Worm (Caenorhabditis elegans) whole organism, young adult: Measurements from ENCODE around the gene C03B1.9.

Experiments used
- B0019.2 ChIP-seq: fragments of 200-800 bp; sonication (Bioruptor generic); conservative IDR thresholded peaks from 2 replicates; pipeline ENCODE4 v1.3.6; 2022; ENCODE audit warnings: missing genetic modification reagents, missing genetic modification characterization, missing compliant biosample characterization
- B0261.1 ChIP-seq: sonication (generic microtip); optimal IDR thresholded peaks from 2 replicates; lab custom pipeline; 2016; ENCODE audit warnings: mild to moderate bottlenecking, missing genetic modification characterization, moderate library complexity, missing compliant biosample characterization
- B0336.3 ChIP-seq: fragments of 200-800 bp; sonication (Bioruptor generic); IDR thresholded peaks from 2 replicates; pipeline ENCODE4 v1.3.6; 2022; ENCODE audit warnings: missing genetic modification characterization, missing compliant biosample characterization
- C17E4.6 ChIP-seq: fragments of 200-800 bp; sonication (Bioruptor generic); IDR thresholded peaks from 2 replicates; pipeline ENCODE4 v1.3.6; 2022; ENCODE audit warnings: missing genetic modification reagents, missing genetic modification characterization, missing compliant biosample characterization
- D2030.7 ChIP-seq: fragments of 200-800 bp; sonication (Bioruptor generic); IDR thresholded peaks from 2 replicates; pipeline ENCODE4 v1.3.6; 2022; ENCODE audit warnings: missing genetic modification reagents, missing genetic modification characterization, missing compliant biosample characterization
- F10E7.11 ChIP-seq: sonication (generic microtip); optimal IDR thresholded peaks from 2 replicates; lab custom pipeline; 2017; ENCODE audit warnings: mild to moderate bottlenecking, missing genetic modification characterization, moderate library complexity, missing compliant biosample characterization
- F23B12.7 ChIP-seq: sonication (generic microtip); optimal IDR thresholded peaks from 2 replicates; lab custom pipeline; 2017; ENCODE audit warnings: missing genetic modification characterization, mild to moderate bottlenecking, missing compliant biosample characterization, antibody characterized with exemption, moderate library complexity; ENCODE audit not compliant: insufficient read depth
- F49E8.2 ChIP-seq: sonication (generic microtip); optimal IDR thresholded peaks from 3 replicates; lab custom pipeline; 2017; ENCODE audit warnings: missing genetic modification characterization, mild to moderate bottlenecking, missing compliant biosample characterization, antibody characterized with exemption, moderate library complexity; ENCODE audit not compliant: insufficient read depth
- T07F8.4 ChIP-seq: sonication (generic microtip); optimal IDR thresholded peaks from 2 replicates; lab custom pipeline; 2016; ENCODE audit warnings: mild to moderate bottlenecking, missing genetic modification characterization, moderate library complexity, missing compliant biosample characterization
- ceh-27 ChIP-seq: fragments of 200-800 bp; sonication (Bioruptor generic); optimal IDR thresholded peaks from 2 replicates; lab custom pipeline; 2018; ENCODE audit warnings: mild to moderate bottlenecking, missing genetic modification characterization, moderate library complexity, missing compliant biosample characterization
- ceh-79 ChIP-seq: sonication (generic microtip); optimal IDR thresholded peaks from 2 replicates; lab custom pipeline; 2017; ENCODE audit warnings: mild to moderate bottlenecking, missing genetic modification characterization, missing compliant biosample characterization
- dpff-1 ChIP-seq: sonication (generic microtip); optimal IDR thresholded peaks from 2 replicates; lab custom pipeline; 2017; ENCODE audit warnings: mild to moderate bottlenecking, missing genetic modification characterization, missing compliant biosample characterization
- efl-1 ChIP-seq: fragments of 150-350 bp; optimal IDR thresholded peaks from 2 replicates; lab custom pipeline; 2014; ENCODE audit warnings: missing biosample characterization, missing genetic modification reagents, missing genetic modification characterization
- egl-44 ChIP-seq: fragments of 200-800 bp; sonication (Bioruptor generic); IDR thresholded peaks from 2 replicates; pipeline ENCODE4 v1.3.6; 2022; ENCODE audit warnings: missing genetic modification reagents, missing genetic modification characterization, missing compliant biosample characterization
- egrh-3 ChIP-seq: fragments of 200-800 bp; sonication (Bioruptor generic); IDR thresholded peaks from 2 replicates; pipeline ENCODE4 v1.3.6; 2022; ENCODE audit warnings: missing genetic modification reagents, missing genetic modification characterization, missing compliant biosample characterization
- hmg-1.2 ChIP-seq: fragments of 200-800 bp; sonication (Bioruptor generic); IDR thresholded peaks from 2 replicates; pipeline ENCODE4 v1.3.6; 2022; ENCODE audit warnings: missing genetic modification reagents, missing genetic modification characterization, missing compliant biosample characterization
- hmg-20 ChIP-seq: fragments of 200-800 bp; sonication (Bioruptor generic); IDR thresholded peaks from 2 replicates; pipeline ENCODE4 v1.3.6; 2022; ENCODE audit warnings: missing genetic modification reagents, missing genetic modification characterization, missing compliant biosample characterization
- hrde-1 ChIP-seq: sonication (generic microtip); optimal IDR thresholded peaks from 2 replicates; lab custom pipeline; 2016; ENCODE audit warnings: missing genetic modification characterization, mild to moderate bottlenecking, missing compliant biosample characterization, moderate library complexity, missing genotype, missing genetic modification reagents, borderline replicate concordance
- hsf-1 ChIP-seq: fragments of 200-800 bp; sonication (Bioruptor generic); IDR thresholded peaks from 2 replicates; pipeline ENCODE4 v1.3.6; 2022; ENCODE audit warnings: missing genetic modification reagents, missing genetic modification characterization, missing compliant biosample characterization
- let-607 ChIP-seq, 2 experiments: fragments of 200-800 bp in 1 of 2; sonication (Bioruptor generic) in 1 of 2; sonication (generic microtip) in 1 of 2; optimal IDR thresholded peaks; 2 replicates each; lab custom pipeline; 2016 to 2018; ENCODE audit warnings: mild to moderate bottlenecking in 2 of 2, missing compliant biosample characterization in 2 of 2, missing genetic modification characterization in 2 of 2, moderate library complexity in 2 of 2, missing genotype in 1 of 2
- lin-35 ChIP-seq, 3 experiments: fragments of 150-350 bp in 2 of 3; sonication (generic microtip) in 1 of 3; optimal IDR thresholded peaks; 2 replicates each; lab custom pipeline; 2014 to 2018; ENCODE audit warnings: missing biosample characterization in 3 of 3, missing genetic modification characterization in 3 of 3, missing genetic modification reagents in 3 of 3
- lin-54 ChIP-seq: fragments of 200-800 bp; sonication (Bioruptor generic); optimal IDR thresholded peaks from 2 replicates; lab custom pipeline; 2018; ENCODE audit warnings: mild to moderate bottlenecking, missing genetic modification characterization, missing compliant biosample characterization
- madf-10 ChIP-seq: sonication (generic microtip); optimal IDR thresholded peaks from 2 replicates; lab custom pipeline; 2016; ENCODE audit warnings: mild to moderate bottlenecking, missing genetic modification characterization, missing compliant biosample characterization
- mxl-1 ChIP-seq: sonication (generic microtip); optimal IDR thresholded peaks from 2 replicates; lab custom pipeline; 2016; ENCODE audit warnings: missing genetic modification characterization, missing compliant biosample characterization
- nhr-27 ChIP-seq: fragments of 200-800 bp; sonication (Bioruptor generic); optimal IDR thresholded peaks from 2 replicates; lab custom pipeline; 2018; ENCODE audit warnings: mild to moderate bottlenecking, missing genetic modification characterization, moderate library complexity, missing compliant biosample characterization
- nhr-90 ChIP-seq: sonication (generic microtip); optimal IDR thresholded peaks from 2 replicates; lab custom pipeline; 2016; ENCODE audit warnings: missing genotype, mild to moderate bottlenecking, missing genetic modification characterization, missing compliant biosample characterization
- rec-8 ChIP-seq, 2 experiments: sonication (generic microtip); optimal IDR thresholded peaks; 2 replicates each; lab custom pipeline; 2016; ENCODE audit warnings: mild to moderate bottlenecking in 2 of 2, missing genetic modification characterization in 2 of 2, missing genetic modification reagents in 2 of 2, missing genotype in 2 of 2, missing biosample characterization in 1 of 2, missing compliant biosample characterization in 1 of 2, moderate library complexity in 1 of 2
- sdz-38 ChIP-seq: sonication (generic microtip); optimal IDR thresholded peaks from 2 replicates; lab custom pipeline; 2016; ENCODE audit warnings: missing genotype, missing genetic modification characterization, missing compliant biosample characterization
- tbx-9 ChIP-seq: sonication (generic microtip); optimal IDR thresholded peaks from 2 replicates; lab custom pipeline; 2016; ENCODE audit warnings: borderline replicate concordance, missing genetic modification characterization, inconsistent platforms, missing compliant biosample characterization
- tlf-1 ChIP-seq: fragments of 200-800 bp; sonication (Bioruptor generic); optimal IDR thresholded peaks from 2 replicates; lab custom pipeline; 2018; ENCODE audit warnings: mild to moderate bottlenecking, missing genetic modification characterization, missing compliant biosample characterization
- zfh-2 ChIP-seq: fragments of 200-800 bp; sonication (Bioruptor generic); conservative IDR thresholded peaks from 2 replicates; pipeline ENCODE4 v1.3.6; 2022; ENCODE audit warnings: missing genetic modification reagents, missing genetic modification characterization, missing compliant biosample characterization
- zim-3 ChIP-seq: sonication (generic microtip); optimal IDR thresholded peaks from 2 replicates; lab custom pipeline; 2017; ENCODE audit warnings: mild to moderate bottlenecking, missing genetic modification characterization, moderate library complexity, missing compliant biosample characterization
- ztf-18 ChIP-seq: sonication (generic microtip); optimal IDR thresholded peaks from 2 replicates; lab custom pipeline; 2016; ENCODE audit warnings: missing genotype, mild to moderate bottlenecking, missing genetic modification characterization, missing compliant biosample characterization
- ztf-22 ChIP-seq: fragments of 200-800 bp; sonication (Bioruptor generic); optimal IDR thresholded peaks from 2 replicates; lab custom pipeline; 2018; ENCODE audit warnings: mild to moderate bottlenecking, missing genetic modification characterization, moderate library complexity, missing compliant biosample characterization

Gene C03B1.9

ce11 chrX:6329542-6330029 lies 17.3 kb downstream of the C03B1.9 start:
- 0 out of 2 replicates have a peak, but pooled peaks have one; percentile 19 for TF ChIP-seq zfh-2 (GFP tag; lab: Robert Waterston, UW)
- TF ChIP-seq egrh-3 (GFP tag; lab: Robert Waterston, UW), result peak; percentile 97

ce11 chrX:6328860-6329259 lies 18.1 kb downstream of the C03B1.9 start, which contains the start of gene col-169:
TSS of gene col-169 (plus strand) at chrX:6329160.
- TF ChIP-seq hmg-20 (GFP tag; lab: Robert Waterston, UW) (no peak), sdz-38 (tag; lab: Kevin White, UChicago) (no peak), madf-10 (tag; lab: Kevin White, UChicago) (no peak), B0261.1 (tag; lab: Kevin White, UChicago) (no peak), lin-35 (GFP tag; optimal IDR thresholded peaks at IDR 0.05; lab: Kevin White, UChicago) (no peak)

DNA sequence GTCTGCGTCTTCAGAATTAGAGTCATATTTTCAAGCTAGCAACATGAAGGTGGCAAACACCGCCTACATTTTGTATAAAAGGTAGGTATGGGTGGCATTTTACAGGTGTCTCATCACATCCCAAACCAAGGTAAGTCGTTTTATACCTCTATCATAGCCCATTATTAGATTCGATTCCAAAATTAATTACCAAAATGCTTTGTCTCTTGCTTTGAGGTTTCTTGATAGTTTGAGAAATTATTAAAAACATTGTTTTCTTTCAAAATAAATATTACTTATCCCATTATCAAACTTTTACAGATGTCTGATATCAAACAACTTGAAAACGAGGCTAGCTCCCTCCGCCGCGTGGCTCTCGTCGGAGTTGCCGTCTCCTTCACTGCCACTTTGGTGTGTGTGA lies 20.8 kb downstream of the C03B1.9 start, which contains the start of gene col-168:
Gene col-168 (plus strand): TSS at position 301 of the 400 bp plus-strand sequence.
- TF ChIP-seq efl-1 (no peak), hmg-1.2 (no peak), egl-44 (no peak), hsf-1 (GFP tag; lab: Robert Waterston, UW) (no peak), lin-54 (no peak), nhr-27 (no peak), rec-8 (tag; optimal IDR thresholded peaks at IDR 0.05; lab: Kevin White, UChicago) (no peak), tlf-1 (GFP tag; lab: Kevin White, UChicago) (no peak), T07F8.4 (tag; lab: Kevin White, UChicago) (no peak), let-607 (tag; optimal IDR thresholded peaks at IDR 0.05; lab: Kevin White, UChicago) (no peak), zim-3 (tag; lab: Kevin White, UChicago) (no peak)

DNA sequence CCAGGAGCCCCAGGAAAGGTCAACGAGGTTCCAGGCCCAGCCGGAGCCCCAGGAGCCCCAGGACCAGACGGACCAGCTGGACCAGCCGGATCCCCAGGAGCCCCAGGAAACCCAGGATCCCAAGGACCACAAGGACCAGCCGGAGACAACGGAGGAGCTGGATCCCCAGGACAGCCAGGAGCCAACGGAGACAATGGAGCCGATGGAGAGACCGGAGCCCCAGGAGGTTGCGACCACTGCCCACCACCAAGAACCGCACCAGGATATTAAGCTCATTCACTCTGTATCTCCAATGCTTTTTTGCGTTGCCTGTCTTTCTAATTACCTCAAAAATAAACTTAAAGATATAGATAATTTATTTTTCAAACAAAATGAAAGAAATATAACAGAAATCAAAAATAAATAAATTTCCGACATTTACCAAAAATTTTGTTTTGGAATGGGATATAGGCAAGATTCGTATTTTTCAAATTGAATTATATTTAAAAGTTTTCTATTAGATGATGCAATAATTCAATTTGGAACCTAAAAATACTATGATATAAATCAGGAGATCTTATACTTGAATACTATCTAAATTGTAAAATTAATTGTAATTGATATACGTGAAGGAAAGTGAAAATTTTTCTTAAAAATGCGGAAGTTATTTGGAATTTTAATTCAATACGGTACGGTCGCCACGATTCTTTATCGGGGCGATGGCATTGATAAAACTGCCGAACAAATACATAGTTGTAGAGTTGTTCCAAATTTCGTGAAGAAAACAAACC lies 22.6 kb downstream of the C03B1.9 start:
- TF ChIP-seq egrh-3 (GFP tag; lab: Robert Waterston, UW), result peak; percentile 52

ce11 chrX:6323129-6323528 lies 23.8 kb downstream of the C03B1.9 start, which contains the start of gene col-167:
TSS of gene col-167 (plus strand) at chrX:6323488.
- TF ChIP-seq dpff-1 (tag; lab: Kevin White, UChicago), result no peak
- TF ChIP-seq ztf-18 (tag; lab: Kevin White, UChicago), result no peak
- no peak for TF ChIP-seq F49E8.2
- no peak for TF ChIP-seq D2030.7 (GFP tag; lab: Robert Waterston, UW)
- no peak for TF ChIP-seq hrde-1 (tag; lab: Kevin White, UChicago)
- no peak for TF ChIP-seq F23B12.7 (tag; lab: Kevin White, UChicago)
- no peak for TF ChIP-seq B0336.3 (GFP tag; lab: Robert Waterston, UW)
- TF ChIP-seq tbx-9 (tag; lab: Kevin White, UChicago), result no peak
- TF ChIP-seq nhr-90, result no peak
- no peak for TF ChIP-seq C17E4.6 (GFP tag; lab: Robert Waterston, UW)
- TF ChIP-seq ceh-27 (GFP tag; lab: Kevin White, UChicago), result no peak
- no peak for TF ChIP-seq ztf-22 (GFP tag; lab: Kevin White, UChicago)
- TF ChIP-seq mxl-1 (tag; lab: Kevin White, UChicago), result no peak
- TF ChIP-seq ceh-79, result no peak
- TF ChIP-seq F10E7.11 (tag; lab: Kevin White, UChicago), result no peak
- no peak for TF ChIP-seq B0019.2
- TF ChIP-seq, all 124 proteins: peak for 0
